Fruit fly (Drosophila melanogaster): ENCODE measurements around the gene Art6.

The Art6 gene

DNA sequence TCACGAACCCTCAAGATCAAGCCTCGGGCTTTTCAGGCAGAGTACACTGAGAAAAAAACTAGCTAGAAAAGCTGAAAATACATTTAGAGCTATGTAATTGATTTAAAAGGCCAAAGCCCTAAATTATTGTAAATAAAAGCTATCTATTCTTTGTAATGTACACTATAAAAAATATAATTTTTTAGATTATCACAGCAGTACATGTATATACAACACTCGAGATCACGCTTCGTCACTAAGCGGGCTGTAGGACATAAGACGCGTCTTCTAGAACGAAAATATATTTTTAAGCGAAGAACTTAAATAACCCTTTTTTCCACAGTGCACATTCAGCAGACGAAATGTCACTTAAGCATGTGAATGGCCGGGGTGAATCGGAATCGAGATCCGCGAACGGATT, 4.2 kb downstream of the Art6 start (continued):
- TF ChIP-seq dsx (GFP tag; optimal IDR thresholded peaks at IDR 0.05; ENCODE audit: poor library complexity, severe bottlenecking) = peak; percentile 41
- TF ChIP-seq CG6792 (GFP tag; optimal IDR thresholded peaks at IDR 0.05) = peak; percentile 38
- no peak for TF ChIP-seq Lpt (GFP tag; optimal IDR thresholded peaks at IDR 0.05)
- peak; percentile 75 for TF ChIP-seq topi (GFP tag; optimal IDR thresholded peaks at IDR 0.05)
- peak; percentile 29 for TF ChIP-seq Sox14 (GFP tag; optimal IDR thresholded peaks at IDR 0.05)
- TF ChIP-seq CG11902 (GFP tag; optimal IDR thresholded peaks at IDR 0.05) = peak; percentile 29
- TF ChIP-seq spab (GFP tag; optimal IDR thresholded peaks at IDR 0.05) = peak; percentile 61
- TF ChIP-seq OdsH (GFP tag; optimal IDR thresholded peaks at IDR 0.05) = peak; percentile 62
- no peak for TF ChIP-seq CG6854 (GFP tag; optimal IDR thresholded peaks at IDR 0.05)
- TF ChIP-seq acj6 (GFP tag; optimal IDR thresholded peaks at IDR 0.05) = peak; percentile 56
- peak; percentile 43 for TF ChIP-seq CG34406 (GFP tag; optimal IDR thresholded peaks at IDR 0.05)
- peak; percentile 34; the same call in 2 of the 3 replicates for TF ChIP-seq CG6163 (GFP tag; IDR thresholded peaks at IDR 0.05)
- peak; percentile 59 for TF ChIP-seq CG8632 (GFP tag; optimal IDR thresholded peaks at IDR 0.05)
- peak; percentile 80 for TF ChIP-seq esn (GFP tag; optimal IDR thresholded peaks at IDR 0.05)
- peak; percentile 70 for TF ChIP-seq Smox (GFP tag; optimal IDR thresholded peaks at IDR 0.05)
- TF ChIP-seq CG16779 (tag; optimal IDR thresholded peaks at IDR 0.05) = no peak
- TF ChIP-seq Hr39 (GFP tag; optimal IDR thresholded peaks at IDR 0.05) = peak; percentile 60
- TF ChIP-seq Sox102F (GFP tag; optimal IDR thresholded peaks at IDR 0.05) = peak; percentile 77
- peak; percentile 37 for TF ChIP-seq pdm3 (GFP tag; optimal IDR thresholded peaks at IDR 0.05)
- TF ChIP-seq fd85E (GFP tag; optimal IDR thresholded peaks at IDR 0.05) = no peak
- TF ChIP-seq achi (GFP tag; optimal IDR thresholded peaks at IDR 0.05) = peak; percentile 53
- peak; percentile 19 for TF ChIP-seq Blimp-1 (GFP tag; optimal IDR thresholded peaks at IDR 0.05)
- TF ChIP-seq CG3032 (tag; optimal IDR thresholded peaks at IDR 0.05) = peak; percentile 65
- TF ChIP-seq CG7368 (GFP tag; optimal IDR thresholded peaks at IDR 0.05) = no peak
- peak; percentile 63 for TF ChIP-seq CG3919 (GFP tag; optimal IDR thresholded peaks at IDR 0.05)
- TF ChIP-seq lz (GFP tag; optimal IDR thresholded peaks at IDR 0.05) = peak; percentile 67
- TF ChIP-seq Met (GFP tag; optimal IDR thresholded peaks at IDR 0.05) = peak; percentile 67
- TF ChIP-seq fd59A (GFP tag; optimal IDR thresholded peaks at IDR 0.05) = peak; percentile 57
- peak; percentile 63 for TF ChIP-seq Ets96B (tag; optimal IDR thresholded peaks at IDR 0.05)
- peak; percentile 45 for TF ChIP-seq net (GFP tag; optimal IDR thresholded peaks at IDR 0.05)
- peak; percentile 89 for TF ChIP-seq Eip78C (GFP tag)
- no peak for TF ChIP-seq eg (GFP tag; IDR thresholded peaks at IDR 0.05)
- peak; percentile 47 for TF ChIP-seq CG10631 (GFP tag; optimal IDR thresholded peaks at IDR 0.05)
- TF ChIP-seq Hr4 (GFP tag; optimal IDR thresholded peaks at IDR 0.05) = no peak
- no peak for TF ChIP-seq CG8119 (GFP tag; IDR thresholded peaks at IDR 0.05)
- peak; percentile 55 for TF ChIP-seq CG10669 (GFP tag; optimal IDR thresholded peaks at IDR 0.05)
- peak; percentile 30 for TF ChIP-seq Sox15 (GFP tag; optimal IDR thresholded peaks at IDR 0.05)
- no peak for TF ChIP-seq Eip93F (GFP tag; optimal IDR thresholded peaks at IDR 0.05)

dm6 chr3R:13939353-13940049, 6.1 kb downstream of the Art6 start:
- TF ChIP-seq Hr4 (GFP tag; optimal IDR thresholded peaks at IDR 0.05) (no peak), spab (GFP tag; optimal IDR thresholded peaks at IDR 0.05) (peak; percentile 16), Sox15 (GFP tag; optimal IDR thresholded peaks at IDR 0.05) (no peak), CG10631 (GFP tag; optimal IDR thresholded peaks at IDR 0.05) (peak; percentile 46), CG6792 (GFP tag; optimal IDR thresholded peaks at IDR 0.05) (peak; percentile 6), CG11762 (GFP tag; optimal IDR thresholded peaks at IDR 0.05; ENCODE audit: insufficient read depth) (no peak), ss (GFP tag; optimal IDR thresholded peaks at IDR 0.05) (no peak), CG10669 (GFP tag; optimal IDR thresholded peaks at IDR 0.05) (no peak), CG31627 (GFP tag; optimal IDR thresholded peaks at IDR 0.05) (no peak), salr (GFP tag; optimal IDR thresholded peaks at IDR 0.05) (peak in 1 of 2 experiments; percentile 16), Met (GFP tag; optimal IDR thresholded peaks at IDR 0.05) (no peak), CG9139 (GFP tag; optimal IDR thresholded peaks at IDR 0.05) (no peak), Lpt (GFP tag; optimal IDR thresholded peaks at IDR 0.05) (no peak), acj6 (GFP tag; optimal IDR thresholded peaks at IDR 0.05) (peak; percentile 39), vri (GFP tag; optimal IDR thresholded peaks at IDR 0.05) (peak; percentile 1), Blimp-1 (GFP tag; optimal IDR thresholded peaks at IDR 0.05) (no peak), cyc (GFP tag; optimal IDR thresholded peaks at IDR 0.05) (no peak), CG11294 (GFP tag; IDR thresholded peaks at IDR 0.05) (no peak), CG7368 (GFP tag; optimal IDR thresholded peaks at IDR 0.05) (no peak), eg (GFP tag; IDR thresholded peaks at IDR 0.05) (no peak), topi (GFP tag; optimal IDR thresholded peaks at IDR 0.05) (no peak), Eip93F (GFP tag; optimal IDR thresholded peaks at IDR 0.05) (no peak), fkh (GFP tag; optimal IDR thresholded peaks at IDR 0.05) (no peak), CG6276 (GFP tag; optimal IDR thresholded peaks at IDR 0.05) (no peak), Eip78C (GFP tag) (peak; percentile 37), CG34406 (GFP tag; optimal IDR thresholded peaks at IDR 0.05) (peak; percentile 29), CG8632 (GFP tag; optimal IDR thresholded peaks at IDR 0.05) (peak; percentile 29), fd59A (GFP tag; optimal IDR thresholded peaks at IDR 0.05) (no peak)

Measured in whole organism, prepupa.